Worm (Caenorhabditis elegans): Measurements from ENCODE around the gene K08D8.6.

ce11 chrIV:12840873-12841272 is 49.4 kb downstream of the K08D8.6 start:
- TF ChIP-seq blmp-1 (tag; optimal IDR thresholded peaks at IDR 0.05) (no peak), lsy-2 (tag; optimal IDR thresholded peaks at IDR 0.05) (no peak), ces-1 (GFP tag; optimal IDR thresholded peaks at IDR 0.05) (no peak), pha-4 (tag; optimal IDR thresholded peaks at IDR 0.05) (no peak), elt-3 (tag; optimal IDR thresholded peaks at IDR 0.05) (no peak)
